Worm (Caenorhabditis elegans): ENCODE results near the gene srt-8.

- TF ChIP-seq nhr-23 (tag; optimal IDR thresholded peaks at IDR 0.05), result no peak
- TF ChIP-seq crh-2 (tag; optimal IDR thresholded peaks at IDR 0.05), result no peak
- TF ChIP-seq ztf-4 (tag; optimal IDR thresholded peaks at IDR 0.05), result no peak
- TF ChIP-seq lsy-2 (tag; optimal IDR thresholded peaks at IDR 0.05), result no peak
- no peak for TF ChIP-seq ceh-82 (tag; optimal IDR thresholded peaks at IDR 0.05)
- no peak for TF ChIP-seq lin-11 (tag; optimal IDR thresholded peaks at IDR 0.05)
Measured at ce11 chrV:3046364-3046763, 40.0 kb upstream of the srt-8 start.

Measured in whole organism, L2 larva.